Worm (Caenorhabditis elegans): ENCODE results near the gene fbxa-164.
"Not testable (repeated sequence)": the region's sequence is repeated elsewhere in the genome, so short reads cannot be mapped to it uniquely, and the experiment has no call there.

fbxa-164 gene

ce11 chrII:1640496-1640895 is 26.6 kb upstream of the fbxa-164 start, which contains the start of gene srh-72:
Gene srh-72, minus strand, starts transcription at chrII:1640596.
- TF ChIP-seq sox-4 (tag; optimal IDR thresholded peaks at IDR 0.05) (no peak), mdl-1 (tag; optimal IDR thresholded peaks at IDR 0.05) (no peak), snu-23 (GFP tag; optimal IDR thresholded peaks at IDR 0.05) (no peak), nhr-12 (tag; optimal IDR thresholded peaks at IDR 0.05) (no peak), fkh-8 (tag; optimal IDR thresholded peaks at IDR 0.05) (peak; percentile 62), fkh-10 (GFP tag; optimal IDR thresholded peaks at IDR 0.05) (no peak), unc-30 (tag; optimal IDR thresholded peaks at IDR 0.05) (no peak), aha-1 (tag; optimal IDR thresholded peaks at IDR 0.05) (no peak)

ce11 chrII:1636392-1636791 is 22.5 kb upstream of the fbxa-164 start, which contains the start of gene srg-20:
Gene srg-20, plus strand, starts transcription at chrII:1636692.
- TF ChIP-seq ceh-63, snu-23, sup-37 (GFP tag; optimal IDR thresholded peaks at IDR 0.05): not testable (repeated sequence)

- TF ChIP-seq ceh-88 (GFP tag; IDR thresholded peaks at IDR 0.05) (no peak), ceh-63 (GFP tag; optimal IDR thresholded peaks at IDR 0.05) (no peak), jun-1 (tag; optimal IDR thresholded peaks at IDR 0.05) (peak; percentile 15), grh-1 (GFP tag; IDR thresholded peaks at IDR 0.05) (no peak), elt-2 (tag; optimal IDR thresholded peaks at IDR 0.05) (peak; percentile 90), nhr-12 (tag; optimal IDR thresholded peaks at IDR 0.05) (no peak)
These were observed 22.1 kb upstream of the fbxa-164 start for ce11 chrII:1635969-1636368.

ce11 chrII:1633490-1633889 is 19.6 kb upstream of the fbxa-164 start, which contains the start of gene C08E3.1:
Gene C08E3.1, plus strand, starts transcription at chrII:1633790.
- not testable (repeated sequence) for TF ChIP-seq sox-4 (tag; optimal IDR thresholded peaks at IDR 0.05); unc-30 (tag; optimal IDR thresholded peaks at IDR 0.05); ceh-88 (GFP tag; IDR thresholded peaks at IDR 0.05)

ce11 chrII:1632216-1632615 is 18.3 kb upstream of the fbxa-164 start, which contains the start of gene C08E3.13:
Gene C08E3.13, minus strand, starts transcription at chrII:1632316.
- not testable (repeated sequence) for TF ChIP-seq fos-1 (tag; optimal IDR thresholded peaks at IDR 0.05); hlh-17 (GFP tag; optimal IDR thresholded peaks at IDR 0.05; ENCODE audit: borderline replicate concordance); irx-1 (tag; optimal IDR thresholded peaks at IDR 0.05)

- peak in 1 of 2 experiments; percentile 6 for TF ChIP-seq lsy-2 (tag; optimal IDR thresholded peaks at IDR 0.05)
These were observed 13.9 kb upstream of the fbxa-164 start, which contains the start of gene C08E3.15 for ce11 chrII:1627783-1628182. Gene C08E3.15, minus strand, starts transcription at chrII:1627883.

ce11 chrII:1625666-1626065 is 11.8 kb upstream of the fbxa-164 start, which contains the start of gene C08E3.14:
Gene C08E3.14, plus strand, starts transcription at chrII:1625966.
- TF ChIP-seq efl-1 (optimal IDR thresholded peaks at IDR 0.05) = no peak
- TF ChIP-seq efl-1 (GFP tag; optimal IDR thresholded peaks at IDR 0.05 in 1 of 2) = peak in 1 of 2 experiments; percentile 84
- TF ChIP-seq dsc-1 (tag; optimal IDR thresholded peaks at IDR 0.05) = no peak

ce11 chrII:1624572-1624971 is 10.7 kb upstream of the fbxa-164 start, which contains the start of gene fbxa-160:
Gene fbxa-160, minus strand, starts transcription at chrII:1624672.
- no peak for TF ChIP-seq nhr-71 (tag; optimal IDR thresholded peaks at IDR 0.05)
- no peak for TF ChIP-seq alr-1 (tag; optimal IDR thresholded peaks at IDR 0.05; ENCODE audit: borderline replicate concordance)
- no peak for TF ChIP-seq ztf-11 (tag; optimal IDR thresholded peaks at IDR 0.05)
- no peak for TF ChIP-seq ceh-82 (tag; optimal IDR thresholded peaks at IDR 0.05)
- no peak for TF ChIP-seq sox-4 (tag; optimal IDR thresholded peaks at IDR 0.05)
- no peak for TF ChIP-seq lin-15B (tag; optimal IDR thresholded peaks at IDR 0.05)
- no peak for TF ChIP-seq lsy-2 (tag; optimal IDR thresholded peaks at IDR 0.05)
- TF ChIP-seq efl-1 (optimal IDR thresholded peaks at IDR 0.05) = no peak
- TF ChIP-seq efl-1 (GFP tag; optimal IDR thresholded peaks at IDR 0.05 in 1 of 2) = no peak
- TF ChIP-seq elt-3 (tag; optimal IDR thresholded peaks at IDR 0.05) = no peak
- TF ChIP-seq swsn-7 (tag; optimal IDR thresholded peaks at IDR 0.05) = no peak
- no peak for TF ChIP-seq ztf-4 (tag; optimal IDR thresholded peaks at IDR 0.05)
- no peak for TF ChIP-seq ceh-90 (tag; optimal IDR thresholded peaks at IDR 0.05)
- TF ChIP-seq skn-1 (tag; optimal IDR thresholded peaks at IDR 0.05) = no peak
- TF ChIP-seq unc-86 (tag; optimal IDR thresholded peaks at IDR 0.05) = no peak
- no peak for TF ChIP-seq lin-14 (GFP tag; optimal IDR thresholded peaks at IDR 0.05)
- TF ChIP-seq nhr-11 (tag; optimal IDR thresholded peaks at IDR 0.05) = no peak
- no peak for TF ChIP-seq xbp-1 (tag; optimal IDR thresholded peaks at IDR 0.05)
- TF ChIP-seq dsc-1 (tag; optimal IDR thresholded peaks at IDR 0.05) = no peak
- no peak for TF ChIP-seq fkh-8 (tag; optimal IDR thresholded peaks at IDR 0.05)
- TF ChIP-seq fkh-4 (tag; optimal IDR thresholded peaks at IDR 0.05; ENCODE audit: borderline replicate concordance) = no peak

Measured in whole organism, L1 larva.